Worm (Caenorhabditis elegans) whole organism, L1 larva: ENCODE results near the gene oac-59.

Source experiments
- ama-1 ChIP-seq: fragments of 150-350 bp; optimal IDR thresholded peaks from 2 replicates; lab custom pipeline; 2014
- lsy-2 ChIP-seq, 2 experiments: fragments of 150-350 bp; optimal IDR thresholded peaks; 2 replicates each; lab custom pipeline; 2014; ENCODE audit warnings: missing biosample characterization in 2 of 2, missing genetic modification characterization in 2 of 2
- nhr-11 ChIP-seq: fragments of 150-350 bp; optimal IDR thresholded peaks from 2 replicates; lab custom pipeline; 2014; ENCODE audit warnings: missing biosample characterization, missing genetic modification characterization
- unc-98 ChIP-seq: fragments of 200-800 bp; sonication (Bioruptor generic); IDR thresholded peaks from 2 replicates; pipeline ENCODE4 v1.3.6; 2022; ENCODE audit warnings: missing genetic modification characterization, missing compliant biosample characterization

DNA sequence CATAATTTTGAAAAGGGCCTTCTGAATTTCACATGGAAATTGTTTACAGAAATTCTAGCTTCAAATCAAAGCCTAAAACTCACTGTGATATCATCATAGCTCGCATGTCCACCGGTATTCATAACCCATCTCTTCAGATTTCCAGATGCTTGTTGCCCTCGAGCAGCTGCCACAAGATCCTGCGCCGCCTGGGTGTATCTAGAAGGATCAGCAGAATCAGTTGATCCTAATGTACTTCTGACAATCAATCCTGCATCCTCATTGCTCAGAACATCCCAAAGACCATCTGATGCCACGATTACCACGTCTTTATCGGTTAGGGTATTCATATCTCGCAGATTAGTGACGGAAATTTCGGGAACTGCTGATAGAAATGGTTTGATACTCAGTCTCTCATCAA lies 35.2 kb downstream of the oac-59 start:
- TF ChIP-seq unc-98 (GFP tag; lab: Robert Waterston, UW) = no peak
- TF ChIP-seq ama-1 (lab: Kevin White, UChicago) = no peak
- no peak for TF ChIP-seq nhr-11 (tag; lab: Kevin White, UChicago)
- TF ChIP-seq lsy-2 (tag; optimal IDR thresholded peaks at IDR 0.05; lab: Kevin White, UChicago) = no peak
